Worm (Caenorhabditis elegans): Measurements from ENCODE around the gene C48A7.16.

The C48A7.16 gene

ce11 chrIV:7440238-7440637 is 35.0 kb downstream of the C48A7.16 start:
- TF ChIP-seq dao-5 (tag; optimal IDR thresholded peaks at IDR 0.05) (no peak), W03F9.2 (tag; optimal IDR thresholded peaks at IDR 0.05) (no peak)

- TF ChIP-seq him-1 (tag; optimal IDR thresholded peaks at IDR 0.05) = no peak
These were observed 40.0 kb downstream of the C48A7.16 start, which contains the start of gene valv-1 for ce11 chrIV:7445236-7445635. Gene valv-1, minus strand, starts transcription at chrIV:7445336.

ce11 chrIV:7445995-7446394 is 40.7 kb downstream of the C48A7.16 start, which contains the start of gene B0496.1:
Gene B0496.1, plus strand, starts transcription at chrIV:7446295.
- TF ChIP-seq W03F9.2 (tag; optimal IDR thresholded peaks at IDR 0.05) = no peak
- TF ChIP-seq dao-5 (tag; optimal IDR thresholded peaks at IDR 0.05) = no peak
- TF ChIP-seq him-1 (tag; optimal IDR thresholded peaks at IDR 0.05) = no peak

ce11 chrIV:7447556-7447955 is 42.3 kb downstream of the C48A7.16 start, which contains the start of gene B0496.2:
Gene B0496.2, plus strand, starts transcription at chrIV:7447856.
- TF ChIP-seq dao-5 (tag; optimal IDR thresholded peaks at IDR 0.05) (no peak), W03F9.2 (tag; optimal IDR thresholded peaks at IDR 0.05) (no peak), him-1 (tag; optimal IDR thresholded peaks at IDR 0.05) (no peak)

ce11 chrIV:7451345-7451744 is 46.1 kb downstream of the C48A7.16 start, which contains the start of gene tes-1:
Gene tes-1, minus strand, starts transcription at chrIV:7451445.
- TF ChIP-seq W03F9.2 (tag; optimal IDR thresholded peaks at IDR 0.05) = no peak
- no peak for TF ChIP-seq him-1 (tag; optimal IDR thresholded peaks at IDR 0.05)
- no peak for TF ChIP-seq dao-5 (tag; optimal IDR thresholded peaks at IDR 0.05)

- TF ChIP-seq him-1 (tag; optimal IDR thresholded peaks at IDR 0.05) = no peak
- TF ChIP-seq W03F9.2 (tag; optimal IDR thresholded peaks at IDR 0.05) = no peak
- TF ChIP-seq dao-5 (tag; optimal IDR thresholded peaks at IDR 0.05) = no peak
These were observed 48.4 kb downstream of the C48A7.16 start for ce11 chrIV:7453661-7454159.

- TF ChIP-seq him-1 (tag; optimal IDR thresholded peaks at IDR 0.05) (no peak), W03F9.2 (tag; optimal IDR thresholded peaks at IDR 0.05) (no peak), dao-5 (tag; optimal IDR thresholded peaks at IDR 0.05) (no peak)
These were observed 49.6 kb downstream of the C48A7.16 start for ce11 chrIV:7454890-7455289.

Data from whole organism, L4/young adult.